Fruit fly (Drosophila melanogaster): ENCODE results near the gene CG2113.

CG2113 gene

DNA sequence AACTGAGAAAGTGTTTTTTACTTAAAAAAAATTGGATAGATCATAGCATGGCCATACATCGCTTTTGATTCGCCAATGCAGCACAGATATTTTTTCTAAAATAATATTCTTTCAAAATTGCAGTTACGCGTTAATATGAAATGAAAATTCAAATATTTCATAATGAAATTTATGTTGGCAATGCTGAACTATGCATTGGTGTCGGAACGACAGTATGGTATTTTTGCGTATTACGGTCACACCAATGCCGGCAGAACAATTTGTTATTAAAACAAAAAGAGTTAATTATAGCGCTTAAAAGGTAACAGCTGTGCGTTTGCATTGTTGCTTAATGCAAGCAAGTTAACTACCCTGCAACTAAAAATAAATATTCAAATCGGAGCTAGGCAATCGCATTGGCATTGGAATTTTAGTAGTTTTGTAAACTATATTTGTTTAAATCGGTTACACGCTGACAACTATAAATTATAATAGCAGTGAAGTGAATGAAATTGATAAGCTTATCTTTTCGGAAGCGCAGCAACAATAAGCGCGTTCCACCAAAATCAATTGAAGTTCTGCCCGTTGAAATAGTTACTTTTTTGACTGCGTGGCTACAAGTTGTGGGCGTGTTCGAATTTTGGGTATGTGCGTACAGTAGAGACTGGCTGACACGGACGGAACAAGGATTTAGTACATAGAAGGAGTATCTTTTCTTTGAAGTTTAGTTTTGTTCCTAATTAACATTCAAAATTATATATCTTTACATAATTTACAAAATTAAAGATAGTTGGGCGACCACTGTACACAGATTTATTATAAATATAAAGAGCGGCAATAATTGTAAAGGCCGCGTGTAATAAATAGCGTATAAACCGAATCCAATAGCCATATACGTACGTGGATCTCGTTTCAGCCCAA is 47.4 kb downstream of the CG2113 start, which contains the start of gene Prx4 (continued):
- TF ChIP-seq BtbVII (GFP tag; optimal IDR thresholded peaks at IDR 0.05) = peak; percentile 66
- TF ChIP-seq CG10209 (GFP tag; optimal IDR thresholded peaks at IDR 0.05) = peak; percentile 71
- peak; percentile 20 for TF ChIP-seq zen (tag; optimal IDR thresholded peaks at IDR 0.05)
- no peak for TF ChIP-seq CG3065 (GFP tag; optimal IDR thresholded peaks at IDR 0.05)
- peak; percentile 30 for TF ChIP-seq CG12942 (GFP tag; optimal IDR thresholded peaks at IDR 0.05)
- no peak for TF ChIP-seq Opbp (GFP tag; IDR thresholded peaks at IDR 0.05; ENCODE audit: partially characterized antibody)
- TF ChIP-seq fd96Cb (tag; optimal IDR thresholded peaks at IDR 0.05) = peak; percentile 63
- TF ChIP-seq crp (GFP tag; optimal IDR thresholded peaks at IDR 0.05) = no peak
- TF ChIP-seq CG6654 (GFP tag; optimal IDR thresholded peaks at IDR 0.05) = no peak
- TF ChIP-seq Nf-YB (GFP tag; optimal IDR thresholded peaks at IDR 0.05) = peak; percentile 28
- TF ChIP-seq CG34422 (GFP tag; IDR thresholded peaks at IDR 0.05) = peak; percentile 74
- peak; percentile 19 for TF ChIP-seq CG7928 (GFP tag; optimal IDR thresholded peaks at IDR 0.05)
- peak; percentile 65 for TF ChIP-seq CG7372 (GFP tag; IDR thresholded peaks at IDR 0.05)
- no peak for TF ChIP-seq Dll (GFP tag; IDR thresholded peaks at IDR 0.05; ENCODE audit: partially characterized antibody)
- TF ChIP-seq Usf (GFP tag; optimal IDR thresholded peaks at IDR 0.05) = peak; percentile 33
- TF ChIP-seq nerfin-2 (GFP tag; IDR thresholded peaks at IDR 0.05; ENCODE audit: partially characterized antibody) = no peak
- peak; percentile 84 for TF ChIP-seq unpg (GFP tag; optimal IDR thresholded peaks at IDR 0.05)
- TF ChIP-seq gem (tag; optimal IDR thresholded peaks at IDR 0.05) = peak; percentile 86
- TF ChIP-seq D (optimal IDR thresholded peaks at IDR 0.05) = no peak
- TF ChIP-seq D (GFP tag; optimal IDR thresholded peaks at IDR 0.05) = peak; percentile 37
- TF ChIP-seq gsb (GFP tag; IDR thresholded peaks at IDR 0.05) = no peak
- TF ChIP-seq chif (GFP tag; optimal IDR thresholded peaks at IDR 0.05) = peak in 1 of 2 experiments; percentile 8
- peak; percentile 48; the same call in 1 of the 2 replicates for TF ChIP-seq CG10959 (GFP tag; IDR thresholded peaks at IDR 0.05)
- no peak for TF ChIP-seq zen2 (GFP tag; IDR thresholded peaks at IDR 0.05; ENCODE audit: partially characterized antibody)
- TF ChIP-seq gt (GFP tag; IDR thresholded peaks at IDR 0.05) = no peak
- peak; percentile 56 for TF ChIP-seq CG3847 (GFP tag; IDR thresholded peaks at IDR 0.05)
- TF ChIP-seq her (GFP tag; optimal IDR thresholded peaks at IDR 0.05) = no peak
- no peak for TF ChIP-seq eyg (GFP tag; optimal IDR thresholded peaks at IDR 0.05)
- TF ChIP-seq ERR (GFP tag; optimal IDR thresholded peaks at IDR 0.05) = no peak
- TF ChIP-seq CG11560 (tag; IDR thresholded peaks at IDR 0.05) = peak; percentile 54; the same call in 2 of the 3 replicates
- peak; percentile 28; the same call in 1 of the 2 replicates for TF ChIP-seq MBD-R2 (GFP tag; IDR thresholded peaks at IDR 0.05)
- no peak for TF ChIP-seq unc-4 (GFP tag; IDR thresholded peaks at IDR 0.05; ENCODE audit: partially characterized antibody)
- 0 out of 3 replicates have a peak, but pooled peaks have one; percentile 63 for TF ChIP-seq C15 (GFP tag; IDR thresholded peaks at IDR 0.05)
- TF ChIP-seq H2.0 (GFP tag; IDR thresholded peaks at IDR 0.05) = peak; percentile 56
- TF ChIP-seq disco-r (GFP tag; optimal IDR thresholded peaks at IDR 0.05) = no peak
- TF ChIP-seq z (GFP tag; IDR thresholded peaks at IDR 0.05) = no peak
- TF ChIP-seq CG2199 (GFP tag; IDR thresholded peaks at IDR 0.05) = no peak
- TF ChIP-seq Oaz (GFP tag; IDR thresholded peaks at IDR 0.05) = peak; percentile 40; the same call in 1 of the 2 replicates
- no peak for TF ChIP-seq Doc3 (GFP tag; IDR thresholded peaks at IDR 0.05; ENCODE audit: partially characterized antibody)
- TF ChIP-seq shn (GFP tag; optimal IDR thresholded peaks at IDR 0.05) = no peak
- TF ChIP-seq hb (GFP tag; IDR thresholded peaks at IDR 0.05; ENCODE audit: partially characterized antibody) = no peak
- TF ChIP-seq CG12219 (GFP tag; optimal IDR thresholded peaks at IDR 0.05) = peak; percentile 30
- TF ChIP-seq CG4854 (GFP tag; optimal IDR thresholded peaks at IDR 0.05) = no peak
- TF ChIP-seq sim (GFP tag; IDR thresholded peaks at IDR 0.05) = no peak
- peak; percentile 71; the same call in 2 of the 3 replicates for TF ChIP-seq CG3726 (GFP tag; IDR thresholded peaks at IDR 0.05)
- TF ChIP-seq CG17802 (tag; optimal IDR thresholded peaks at IDR 0.05) = peak; percentile 18
- TF ChIP-seq ftz-f1 (GFP tag; optimal IDR thresholded peaks at IDR 0.05) = no peak
- peak; percentile 76 for TF ChIP-seq CG11504 (tag; optimal IDR thresholded peaks at IDR 0.05)

All from whole organism, embryonic.